Fruit fly (Drosophila melanogaster) whole organism, embryonic: ENCODE measurements around the gene Mon1.

Experiments used
- Ada2b ChIP-seq: fragments of 200-800 bp; sonication (Bioruptor generic); IDR thresholded peaks from 2 replicates; pipeline ENCODE4 v1.3.6; 2022; ENCODE audit warnings: missing biosample characterization, missing genetic modification characterization
- Atf-2 ChIP-seq: fragments of 200-800 bp; sonication (Bioruptor generic); optimal IDR thresholded peaks from 2 replicates; lab custom pipeline; 2016; ENCODE audit warnings: missing biosample characterization, missing genetic modification characterization
- B-H2 ChIP-seq: fragments of 200-800 bp; sonication (Bioruptor generic); optimal IDR thresholded peaks from 2 replicates; lab custom pipeline; 2018; ENCODE audit warnings: missing biosample characterization, mild to moderate bottlenecking, missing genetic modification characterization
- CG10147 ChIP-seq: fragments of 200-800 bp; sonication (Bioruptor generic); optimal IDR thresholded peaks from 2 replicates; lab custom pipeline; 2019; ENCODE audit warnings: missing biosample characterization, mild to moderate bottlenecking, missing genetic modification characterization, moderate library complexity
- CG11504 ChIP-seq: fragments of 200-800 bp; sonication (Bioruptor generic); optimal IDR thresholded peaks from 3 replicates; lab custom pipeline; 2019; ENCODE audit warnings: missing biosample characterization, mild to moderate bottlenecking, missing genetic modification characterization, moderate library complexity
- CG12744 ChIP-seq: fragments of 200-800 bp; sonication (Bioruptor generic); optimal IDR thresholded peaks from 2 replicates; lab custom pipeline; 2016; ENCODE audit warnings: missing biosample characterization, missing genetic modification characterization
- CG12769 ChIP-seq: fragments of 200-800 bp; sonication (Bioruptor generic); optimal IDR thresholded peaks from 2 replicates; lab custom pipeline; 2019; ENCODE audit warnings: missing biosample characterization, mild to moderate bottlenecking, missing genetic modification characterization, moderate library complexity
- CG13123 ChIP-seq: fragments of 200-800 bp; sonication (Bioruptor generic); optimal IDR thresholded peaks from 2 replicates; lab custom pipeline; 2016; ENCODE audit warnings: missing biosample characterization, missing genetic modification characterization
- CG13775 ChIP-seq: fragments of 200-800 bp; sonication (Bioruptor generic); optimal IDR thresholded peaks from 3 replicates; lab custom pipeline; 2017; ENCODE audit warnings: missing biosample characterization, mild to moderate bottlenecking, missing genetic modification characterization
- CG13894 ChIP-seq: fragments of 200-800 bp; sonication (Bioruptor generic); optimal IDR thresholded peaks from 3 replicates; lab custom pipeline; 2018; ENCODE audit warnings: missing biosample characterization, mild to moderate bottlenecking, missing genetic modification characterization, moderate library complexity
- CG14710 ChIP-seq: fragments of 200-800 bp; sonication (Bioruptor generic); optimal IDR thresholded peaks from 3 replicates; lab custom pipeline; 2019; ENCODE audit warnings: missing biosample characterization, mild to moderate bottlenecking, missing genetic modification characterization, moderate library complexity
- CG16815 ChIP-seq: fragments of 200-800 bp; sonication (Bioruptor generic); optimal IDR thresholded peaks from 3 replicates; lab custom pipeline; 2017; ENCODE audit warnings: missing biosample characterization, mild to moderate bottlenecking, missing genetic modification characterization
- CG17328 ChIP-seq: fragments of 200-800 bp; sonication (Bioruptor generic); IDR thresholded peaks from 2 replicates; pipeline ENCODE4 v1.3.6; 2022; ENCODE audit warnings: missing biosample characterization, missing genetic modification characterization
- CG30431 ChIP-seq: fragments of 200-800 bp; sonication (Bioruptor generic); optimal IDR thresholded peaks from 2 replicates; lab custom pipeline; 2017; ENCODE audit warnings: missing biosample characterization, missing genetic modification characterization
- CG31365 ChIP-seq: fragments of 200-800 bp; sonication (Bioruptor generic); optimal IDR thresholded peaks from 2 replicates; lab custom pipeline; 2018; ENCODE audit warnings: missing biosample characterization, mild to moderate bottlenecking, missing genetic modification characterization
- CG34376 ChIP-seq: fragments of 200-800 bp; sonication (Bioruptor generic); optimal IDR thresholded peaks from 2 replicates; lab custom pipeline; 2018; ENCODE audit warnings: missing biosample characterization, mild to moderate bottlenecking, missing genetic modification characterization
- CG4328 ChIP-seq: fragments of 200-800 bp; sonication (Bioruptor generic); optimal IDR thresholded peaks from 3 replicates; lab custom pipeline; 2017; ENCODE audit warnings: missing biosample characterization, missing genetic modification reagents, missing genetic modification characterization
- CG6175 ChIP-seq: fragments of 200-800 bp; sonication (Bioruptor generic); IDR thresholded peaks from 3 replicates; pipeline ENCODE4 v1.3.6; 2022; ENCODE audit warnings: missing biosample characterization, missing genetic modification characterization
- CG8478 ChIP-seq: fragments of >200 bp; optimal IDR thresholded peaks from 2 replicates; lab custom pipeline; 2018
- CG9215 ChIP-seq: fragments of 200-800 bp; sonication (Bioruptor generic); IDR thresholded peaks from 2 replicates; pipeline ENCODE4 v1.3.6; 2022; ENCODE audit warnings: missing biosample characterization, missing genetic modification characterization
- D19A ChIP-seq: fragments of 200-800 bp; optimal IDR thresholded peaks from 3 replicates; lab custom pipeline; 2019; ENCODE audit warnings: missing biosample characterization, mild to moderate bottlenecking, missing genetic modification characterization, moderate library complexity
- Dip2 ChIP-seq: fragments of 200-800 bp; sonication (Bioruptor generic); IDR thresholded peaks from 2 replicates; pipeline ENCODE4 v1.3.6; 2022; ENCODE audit warnings: missing biosample characterization, missing genetic modification characterization
- Drgx ChIP-seq: fragments of 200-800 bp; sonication (Bioruptor generic); IDR thresholded peaks from 2 replicates; pipeline ENCODE4 v1.3.6; 2022; ENCODE audit warnings: missing biosample characterization, missing genetic modification characterization
- E2f2 ChIP-seq: fragments of 200-800 bp; sonication (Bioruptor generic); IDR thresholded peaks from 2 replicates; pipeline ENCODE4 v1.3.6; 2022; ENCODE audit warnings: missing biosample characterization, missing genetic modification characterization
- GATAe ChIP-seq: fragments of 200-800 bp; sonication (Bioruptor generic); conservative IDR thresholded peaks from 2 replicates; pipeline ENCODE4 v1.3.6; 2022; ENCODE audit warnings: missing biosample characterization, missing genetic modification characterization
- Hey ChIP-seq: fragments of 200-800 bp; sonication (Bioruptor generic); optimal IDR thresholded peaks from 3 replicates; lab custom pipeline; 2018; ENCODE audit warnings: missing biosample characterization, mild to moderate bottlenecking, missing genetic modification characterization
- Med ChIP-seq: fragments of 200-800 bp; sonication (Bioruptor generic); peaks from one replicate; lab custom pipeline; 2016; ENCODE audit warnings: missing biosample characterization, missing genetic modification characterization, mild to moderate bottlenecking, inconsistent platforms, moderate library complexity
- Mes4 ChIP-seq: fragments of 200-800 bp; sonication (Bioruptor generic); optimal IDR thresholded peaks from 2 replicates; lab custom pipeline; 2016; ENCODE audit warnings: missing biosample characterization, missing genetic modification characterization
- NK7.1 ChIP-seq: fragments of 200-800 bp; sonication (Bioruptor generic); optimal IDR thresholded peaks from 3 replicates; lab custom pipeline; 2016; ENCODE audit warnings: missing biosample characterization, missing genetic modification characterization
- NfI ChIP-seq: fragments of 200-800 bp; sonication (Bioruptor generic); optimal IDR thresholded peaks from 3 replicates; lab custom pipeline; 2018; ENCODE audit warnings: missing biosample characterization, mild to moderate bottlenecking, missing genetic modification characterization, moderate library complexity
- Six4 ChIP-seq: fragments of 200-800 bp; sonication (Bioruptor generic); optimal IDR thresholded peaks from 2 replicates; lab custom pipeline; 2016; ENCODE audit warnings: missing biosample characterization, missing genetic modification characterization
- bowl ChIP-seq: fragments of 200-800 bp; sonication (Bioruptor generic); IDR thresholded peaks from 2 replicates; pipeline ENCODE4 v1.3.6; 2022; ENCODE audit warnings: missing biosample characterization, missing genetic modification characterization
- cg ChIP-seq: fragments of 200-800 bp; sonication (Bioruptor generic); optimal IDR thresholded peaks from 3 replicates; lab custom pipeline; 2019; ENCODE audit warnings: missing biosample characterization, mild to moderate bottlenecking, missing genetic modification characterization, moderate library complexity
- chinmo ChIP-seq: fragments of 200-800 bp; sonication (Bioruptor generic); IDR thresholded peaks from 4 replicates; pipeline ENCODE4 v1.3.6; 2022; ENCODE audit warnings: missing biosample characterization, missing genetic modification characterization; ENCODE audit not compliant: partially characterized antibody
- dimm ChIP-seq: fragments of 200-800 bp; sonication (Bioruptor generic); IDR thresholded peaks from 2 replicates; pipeline ENCODE4 v1.3.6; 2022; ENCODE audit warnings: missing biosample characterization, missing genetic modification characterization
- eve ChIP-seq, 2 experiments: fragments of >200 bp; optimal IDR thresholded peaks; 2 replicates each; lab custom pipeline; 2017; ENCODE audit warnings: missing biosample characterization in 2 of 2, missing genetic modification characterization in 2 of 2
- exex ChIP-seq: fragments of 200-800 bp; sonication (Bioruptor generic); optimal IDR thresholded peaks from 4 replicates; lab custom pipeline; 2018; ENCODE audit warnings: missing biosample characterization, mild to moderate bottlenecking, missing genetic modification characterization, moderate library complexity
- gro ChIP-seq: fragments of 200-800 bp; sonication (Bioruptor generic); optimal IDR thresholded peaks from 2 replicates; lab custom pipeline; 2016; ENCODE audit warnings: missing biosample characterization, missing genetic modification characterization
- hb ChIP-seq: fragments of 200-800 bp; sonication (Bioruptor generic); IDR thresholded peaks from 3 replicates; pipeline ENCODE4 v1.3.6; 2022; ENCODE audit warnings: missing biosample characterization, missing genetic modification characterization; ENCODE audit not compliant: partially characterized antibody
- hkb ChIP-seq, 2 experiments: fragments of 200-800 bp in 1 of 2; fragments of >200 bp in 1 of 2; sonication (Bioruptor generic) in 1 of 2; IDR thresholded peaks in 1 of 2; optimal IDR thresholded peaks in 1 of 2; 2 replicates each; pipeline versions ENCODE4 v1.3.6 to Lab custom; 2017 to 2022; ENCODE audit warnings: missing biosample characterization in 1 of 2, missing genetic modification characterization in 1 of 2
- inv ChIP-seq: fragments of 200-800 bp; sonication (Bioruptor generic); IDR thresholded peaks from 2 replicates; pipeline ENCODE4 v1.3.6; 2022; ENCODE audit warnings: missing biosample characterization, missing genetic modification characterization; ENCODE audit not compliant: partially characterized antibody
- lmd ChIP-seq: fragments of 200-800 bp; sonication (Bioruptor generic); IDR thresholded peaks from 2 replicates; pipeline ENCODE4 v1.3.6; 2022; ENCODE audit warnings: missing biosample characterization, missing genetic modification characterization
- nerfin-2 ChIP-seq: fragments of 200-800 bp; sonication (Bioruptor generic); IDR thresholded peaks from 2 replicates; pipeline ENCODE4 v1.3.6; 2022; ENCODE audit warnings: missing biosample characterization, missing genetic modification characterization; ENCODE audit not compliant: partially characterized antibody
- oc ChIP-seq: fragments of 200-800 bp; sonication (Bioruptor generic); optimal IDR thresholded peaks from 2 replicates; lab custom pipeline; 2018; ENCODE audit warnings: missing biosample characterization, mild to moderate bottlenecking, missing genetic modification characterization, moderate library complexity
- pnt ChIP-seq: fragments of 200-800 bp; sonication (Bioruptor generic); optimal IDR thresholded peaks from 3 replicates; lab custom pipeline; 2016; ENCODE audit warnings: missing biosample characterization, missing genetic modification characterization
- pros ChIP-seq: fragments of 200-800 bp; sonication (Bioruptor generic); optimal IDR thresholded peaks from 3 replicates; lab custom pipeline; 2019; ENCODE audit warnings: missing biosample characterization, mild to moderate bottlenecking, missing genetic modification characterization, moderate library complexity
- tgo ChIP-seq: fragments of 200-800 bp; sonication (Bioruptor generic); IDR thresholded peaks from 3 replicates; pipeline ENCODE4 v1.3.6; 2022; ENCODE audit warnings: missing biosample characterization, missing genetic modification characterization
- vnd ChIP-seq: fragments of 200-800 bp; sonication (Bioruptor generic); IDR thresholded peaks from 3 replicates; pipeline ENCODE4 v1.3.6; 2022; ENCODE audit warnings: missing biosample characterization, missing genetic modification characterization; ENCODE audit not compliant: partially characterized antibody
- z ChIP-seq: fragments of 200-800 bp; sonication (Bioruptor generic); IDR thresholded peaks from 3 replicates; pipeline ENCODE4 v1.3.6; 2022; ENCODE audit warnings: missing biosample characterization, missing genetic modification characterization
- zfh2 ChIP-seq: fragments of 200-800 bp; sonication (Bioruptor generic); optimal IDR thresholded peaks from 2 replicates; lab custom pipeline; 2016; ENCODE audit warnings: missing biosample characterization, missing genetic modification characterization

Mon1 gene

dm6 chr2L:4811491-4812058, 38.9 kb upstream of the Mon1 start (continued):
- TF ChIP-seq D19A (tag; lab: Kevin White, UChicago) (no peak), gro (GFP tag; lab: Kevin White, UChicago) (peak; percentile 13), CG13123 (no peak), CG31365 (tag; lab: Kevin White, UChicago) (peak; percentile 44), tgo (no peak), CG12744 (GFP tag; lab: Kevin White, UChicago) (no peak), inv (peak; percentile 58), pnt (GFP tag; lab: Kevin White, UChicago) (no peak), CG9215 (no peak), CG30431 (no peak), CG16815 (GFP tag; lab: Kevin White, UChicago) (no peak), nerfin-2 (GFP tag; lab: Robert Waterston, UW) (peak; percentile 61), B-H2 (peak; percentile 5), CG4328 (GFP tag; lab: Kevin White, UChicago) (peak; percentile 31), Drgx (GFP tag; lab: Robert Waterston, UW) (peak; percentile 69), lmd (GFP tag; lab: Robert Waterston, UW) (no peak), CG6175 (peak; percentile 60; the same call in 1 of the 3 replicates), dimm (no peak), CG8478 (peak; percentile 99), z (GFP tag; lab: Robert Waterston, UW) (0 out of 3 replicates have a peak, but pooled peaks have one; percentile 35), Dip2 (GFP tag; lab: Robert Waterston, UW) (no peak), GATAe (peak; percentile 65), bowl (GFP tag; lab: Robert Waterston, UW) (no peak), CG11504 (no peak), CG34376 (GFP tag; lab: Kevin White, UChicago) (peak; percentile 95), Hey (peak; percentile 8), Mes4 (GFP tag; lab: Kevin White, UChicago) (no peak), NK7.1 (GFP tag; lab: Kevin White, UChicago) (no peak), CG13894 (tag; lab: Kevin White, UChicago) (peak; percentile 93), Atf-2 (GFP tag; lab: Kevin White, UChicago) (no peak), Six4 (GFP tag; lab: Kevin White, UChicago) (no peak), NfI (peak; percentile 6), Ada2b (GFP tag; lab: Robert Waterston, UW) (no peak), exex (tag; lab: Kevin White, UChicago) (peak; percentile 48), CG10147 (GFP tag; lab: Kevin White, UChicago) (no peak), chinmo (GFP tag; lab: Robert Waterston, UW) (peak; percentile 100), hkb (optimal IDR thresholded peaks at IDR 0.05; lab: Kevin White, UChicago) (no peak), hkb (GFP tag; IDR thresholded peaks at IDR 0.05; lab: Robert Waterston, UW) (peak; percentile 31; the same call in 1 of the 2 replicates), oc (tag; lab: Kevin White, UChicago) (peak; percentile 24), zfh2 (no peak), hb (GFP tag; lab: Robert Waterston, UW) (no peak), CG13775 (no peak), Med (GFP tag; lab: Kevin White, UChicago) (peak; percentile 69), pros (GFP tag; lab: Kevin White, UChicago) (peak; percentile 15), cg (GFP tag; lab: Kevin White, UChicago) (peak; percentile 100), CG14710 (tag; lab: Kevin White, UChicago) (no peak), eve (GFP tag; optimal IDR thresholded peaks at IDR 0.05; lab: Kevin White, UChicago) (no peak), CG17328 (GFP tag; lab: Robert Waterston, UW) (no peak), vnd (GFP tag; lab: Robert Waterston, UW) (peak; percentile 65), CG12769 (peak; percentile 99), E2f2 (GFP tag; lab: Robert Waterston, UW) (no peak)
